Fruit fly (Drosophila melanogaster) whole organism: ENCODE results near the gene betaTub85D.

ENCODE experiments used
- CG8478 ChIP-seq: fragments of >200 bp; optimal IDR thresholded peaks from 2 replicates; lab custom pipeline; 2018; ENCODE audit warnings: inconsistent platforms
- pan ChIP-seq: fragments of >200 bp; optimal IDR thresholded peaks from 2 replicates; lab custom pipeline; 2017

DNA sequence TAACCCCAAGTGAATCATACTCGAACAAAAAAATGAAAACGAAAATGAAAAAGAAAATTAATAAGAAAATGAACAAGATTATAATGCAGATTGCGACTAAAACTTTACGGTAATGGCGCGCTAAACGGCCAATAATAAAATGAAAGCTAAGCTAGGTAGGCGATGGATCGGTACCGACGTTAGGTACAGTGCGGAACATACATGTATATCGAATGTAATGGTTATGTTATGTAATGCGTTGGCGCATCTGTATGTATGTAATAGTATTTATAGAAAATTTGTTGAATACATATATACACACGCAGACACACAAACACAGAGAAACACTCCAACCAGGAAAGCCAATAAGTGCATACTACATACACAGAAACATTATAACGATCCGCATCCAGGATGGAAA, 44.9 kb upstream of the betaTub85D start:
- TF ChIP-seq pan (lab: Kevin White, UChicago) (no peak), CG8478 (lab: Kevin White, UChicago) (no peak)
